Fruit fly (Drosophila melanogaster): ENCODE measurements around the gene CG13367.

DNA sequence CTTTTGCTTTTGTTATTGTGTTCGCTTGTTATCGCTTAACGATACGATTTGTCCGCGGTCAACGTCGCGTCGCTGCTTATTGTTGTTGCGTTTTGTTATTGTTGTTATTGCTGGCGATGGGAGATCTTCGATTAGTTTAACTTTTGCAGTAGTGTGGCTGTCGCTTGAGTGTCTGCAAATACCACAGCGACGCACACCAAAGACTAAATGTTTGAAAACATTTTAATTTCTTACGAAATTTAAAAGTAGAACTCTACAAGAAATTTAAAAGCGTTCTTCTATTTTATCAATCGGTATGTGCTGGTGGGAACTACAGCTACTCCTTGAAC is 24.5 kb upstream of the CG13367 start, which contains the start of gene spdi:
- no peak for TF ChIP-seq CTCF (optimal IDR thresholded peaks at IDR 0.05)
- no peak for TF ChIP-seq CG8478 (optimal IDR thresholded peaks at IDR 0.05)

Measured in S2 (cell line).